Worm (Caenorhabditis elegans) whole organism, L1 larva: Measurements from ENCODE around the gene H41C03.3.

Experiments
- pax-3 ChIP-seq: fragments of 200-800 bp; sonication (Bioruptor generic); optimal IDR thresholded peaks from 2 replicates; lab custom pipeline; 2018; ENCODE audit warnings: mild to moderate bottlenecking, missing genetic modification characterization, moderate library complexity, missing compliant biosample characterization
- snu-23 ChIP-seq: sonication (generic microtip); optimal IDR thresholded peaks from 2 replicates; lab custom pipeline; 2016; ENCODE audit warnings: missing genetic modification characterization, missing compliant biosample characterization

ce11 chrII:5831373-5831772, 14.2 kb upstream of the H41C03.3 start:
- no peak for TF ChIP-seq pax-3
- TF ChIP-seq snu-23 (GFP tag; lab: Kevin White, UChicago) = no peak
